Fruit fly (Drosophila melanogaster): ENCODE measurements around the gene sty.

Gene sty

dm6 chr3L:3436838-3437663 lies 12.3 kb upstream of the sty start (continued):
- TF ChIP-seq CG12219 (GFP tag; optimal IDR thresholded peaks at IDR 0.05): no peak
- TF ChIP-seq CG10274 (GFP tag; optimal IDR thresholded peaks at IDR 0.05): no peak
- TF ChIP-seq Hr3 (GFP tag; optimal IDR thresholded peaks at IDR 0.05): peak; percentile 36
- no peak for TF ChIP-seq CG10431 (GFP tag; optimal IDR thresholded peaks at IDR 0.05)
- peak; percentile 46 for TF ChIP-seq Deaf1 (tag; optimal IDR thresholded peaks at IDR 0.05)
- no peak for TF ChIP-seq twi (tag; optimal IDR thresholded peaks at IDR 0.05)
- TF ChIP-seq CG12155 (GFP tag; optimal IDR thresholded peaks at IDR 0.05): no peak
- peak; percentile 73 for TF ChIP-seq CG8924 (tag; optimal IDR thresholded peaks at IDR 0.05)
- peak; percentile 36 for TF ChIP-seq fd3F (GFP tag; optimal IDR thresholded peaks at IDR 0.05)
- no peak for TF ChIP-seq Oaz (GFP tag; IDR thresholded peaks at IDR 0.05)
- TF ChIP-seq CG7357 (GFP tag; IDR thresholded peaks at IDR 0.05): peak; percentile 38; the same call in 1 of the 3 replicates
- TF ChIP-seq Stat92E (GFP tag; optimal IDR thresholded peaks at IDR 0.05): no peak
- TF ChIP-seq CG17328 (GFP tag; IDR thresholded peaks at IDR 0.05): no peak
- TF ChIP-seq Gug (GFP tag; IDR thresholded peaks at IDR 0.05): no peak
- peak; percentile 74 for TF ChIP-seq Meics (GFP tag; optimal IDR thresholded peaks at IDR 0.05)
- TF ChIP-seq Nf-YC (tag; optimal IDR thresholded peaks at IDR 0.05): peak; percentile 17
- no peak for TF ChIP-seq CG15479 (GFP tag; optimal IDR thresholded peaks at IDR 0.05)
- peak; percentile 68 for TF ChIP-seq mirr (GFP tag; optimal IDR thresholded peaks at IDR 0.05)
- no peak for TF ChIP-seq dmrt11E (tag; optimal IDR thresholded peaks at IDR 0.05)
- TF ChIP-seq CG3065 (GFP tag; optimal IDR thresholded peaks at IDR 0.05): no peak
- peak; percentile 17 for TF ChIP-seq Fer2 (tag; optimal IDR thresholded peaks at IDR 0.05)
- no peak for TF ChIP-seq slp2 (GFP tag; optimal IDR thresholded peaks at IDR 0.05)
- TF ChIP-seq prd (optimal IDR thresholded peaks at IDR 0.05): no peak
- peak; percentile 53 for TF ChIP-seq prd (GFP tag; IDR thresholded peaks at IDR 0.05)
- no peak for TF ChIP-seq zf30C (GFP tag; optimal IDR thresholded peaks at IDR 0.05)
- TF ChIP-seq gcm (GFP tag; optimal IDR thresholded peaks at IDR 0.05): peak; percentile 34
- no peak for TF ChIP-seq so (GFP tag; IDR thresholded peaks at IDR 0.05)
- TF ChIP-seq Eip74EF (GFP tag; optimal IDR thresholded peaks at IDR 0.05): no peak
- TF ChIP-seq Trl (optimal IDR thresholded peaks at IDR 0.05): no peak
- TF ChIP-seq Trl (GFP tag; optimal IDR thresholded peaks at IDR 0.05): no peak
- TF ChIP-seq CG3163 (GFP tag; optimal IDR thresholded peaks at IDR 0.05): no peak
- no peak for TF ChIP-seq disco-r (GFP tag; optimal IDR thresholded peaks at IDR 0.05)
- no peak for TF ChIP-seq CG11398 (GFP tag; optimal IDR thresholded peaks at IDR 0.05)
- no peak for TF ChIP-seq CG11560 (tag; IDR thresholded peaks at IDR 0.05)
- no peak for TF ChIP-seq H2.0 (GFP tag; IDR thresholded peaks at IDR 0.05)
- no peak for TF ChIP-seq CG4328 (GFP tag; optimal IDR thresholded peaks at IDR 0.05)
- TF ChIP-seq Bgb (GFP tag; IDR thresholded peaks at IDR 0.05; ENCODE audit: partially characterized antibody): no peak
- no peak for TF ChIP-seq Optix (GFP tag; IDR thresholded peaks at IDR 0.05)
- TF ChIP-seq CG10147 (GFP tag; optimal IDR thresholded peaks at IDR 0.05): peak; percentile 24
- no peak for TF ChIP-seq da (GFP tag; optimal IDR thresholded peaks at IDR 0.05)
- TF ChIP-seq CG32532 (GFP tag; IDR thresholded peaks at IDR 0.05): peak; percentile 66; the same call in 1 of the 2 replicates
- TF ChIP-seq ewg (GFP tag; optimal IDR thresholded peaks at IDR 0.05): no peak
- TF ChIP-seq tap (tag; optimal IDR thresholded peaks at IDR 0.05): peak; percentile 42
- TF ChIP-seq CG9215 (GFP tag; IDR thresholded peaks at IDR 0.05): 0 out of 2 replicates have a peak, but pooled peaks have one; percentile 19
- TF ChIP-seq CG7928 (GFP tag; optimal IDR thresholded peaks at IDR 0.05): no peak
- peak; percentile 23 for TF ChIP-seq Abd-B (GFP tag; optimal IDR thresholded peaks at IDR 0.05)
- TF ChIP-seq Hsf (GFP tag; optimal IDR thresholded peaks at IDR 0.05): no peak
- TF ChIP-seq Tbp (GFP tag; optimal IDR thresholded peaks at IDR 0.05): no peak
- no peak for TF ChIP-seq ato (GFP tag; IDR thresholded peaks at IDR 0.05; ENCODE audit: partially characterized antibody)
- TF ChIP-seq corto (GFP tag; optimal IDR thresholded peaks at IDR 0.05): no peak
